Worm (Caenorhabditis elegans): ENCODE measurements around the gene fbxa-118.

DNA sequence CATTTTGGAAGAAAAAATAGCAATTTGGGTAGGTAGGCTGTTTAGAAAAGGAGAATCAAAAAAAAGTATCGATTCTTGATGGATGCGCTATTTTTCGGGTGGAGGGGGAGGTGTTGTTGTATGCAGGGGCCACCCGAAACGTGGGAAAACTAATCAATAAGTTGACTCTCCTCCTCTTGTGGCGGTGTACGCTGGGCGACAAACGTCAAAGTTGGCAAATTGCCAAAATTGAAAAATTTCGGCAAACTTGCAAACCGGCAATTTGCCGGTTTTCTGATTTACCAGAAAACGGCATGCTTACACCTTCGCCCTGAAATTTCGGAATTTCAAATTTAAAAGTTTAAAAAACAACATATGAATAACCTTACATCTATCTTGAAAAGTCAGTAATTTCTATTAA lies 36.1 kb downstream of the fbxa-118 start, which contains the start of gene W04E12.2:
- TF ChIP-seq nhr-11 (tag; optimal IDR thresholded peaks at IDR 0.05) (no peak), sox-2 (GFP tag; IDR thresholded peaks at IDR 0.05) (no peak), fax-1 (tag; optimal IDR thresholded peaks at IDR 0.05) (no peak), ama-1 (optimal IDR thresholded peaks at IDR 0.05) (no peak), ceh-18 (tag; optimal IDR thresholded peaks at IDR 0.05) (no peak), hlh-30 (tag; optimal IDR thresholded peaks at IDR 0.05; ENCODE audit: insufficient read depth) (no peak)
